Worm (Caenorhabditis elegans) whole organism, young adult: ENCODE data around the gene T16G1.13.

ENCODE experiments used
- K12H6.12 ChIP-seq: fragments of 200-800 bp; sonication (Bioruptor generic); optimal IDR thresholded peaks from 2 replicates; lab custom pipeline; 2018; ENCODE audit warnings: mild to moderate bottlenecking, missing genetic modification characterization, missing compliant biosample characterization
- ama-1 ChIP-seq, 3 experiments: fragments of 150-350 bp in 1 of 3; sonication (generic microtip) in 2 of 3; optimal IDR thresholded peaks; 2 replicates each; lab custom pipeline; 2014 to 2018; ENCODE audit warnings: missing biosample characterization in 2 of 3, missing genetic modification characterization in 2 of 3, missing genetic modification reagents in 2 of 3
- attf-6 ChIP-seq: fragments of 200-800 bp; sonication (Bioruptor generic); IDR thresholded peaks from 2 replicates; pipeline ENCODE4 v1.3.6; 2022; ENCODE audit warnings: missing genetic modification reagents, missing genetic modification characterization, missing compliant biosample characterization
- dpl-1 ChIP-seq: fragments of 150-350 bp; optimal IDR thresholded peaks from 2 replicates; lab custom pipeline; 2014; ENCODE audit warnings: missing biosample characterization, missing genetic modification reagents, missing genetic modification characterization
- nfya-1 ChIP-seq: sonication (generic microtip); optimal IDR thresholded peaks from 2 replicates; lab custom pipeline; 2017; ENCODE audit warnings: antibody characterized with exemption, missing compliant biosample characterization, missing genetic modification characterization, borderline replicate concordance; ENCODE audit not compliant: insufficient read depth
- snpc-4 ChIP-seq, 5 experiments: fragments of 150-350 bp in 1 of 5; sonication (generic microtip) in 4 of 5; optimal IDR thresholded peaks; 2 replicates each; lab custom pipeline; 2014 to 2018; ENCODE audit warnings: missing genetic modification characterization in 5 of 5, missing biosample characterization in 3 of 5, antibody characterized with exemption in 2 of 5, mild to moderate bottlenecking in 2 of 5, missing compliant biosample characterization in 2 of 5, missing genotype in 2 of 5, moderate library complexity in 2 of 5, missing genetic modification reagents in 1 of 5
- unc-62 ChIP-seq: fragments of 150-350 bp; optimal IDR thresholded peaks from 2 replicates; lab custom pipeline; 2014; ENCODE audit warnings: missing biosample characterization, missing genetic modification reagents, missing genetic modification characterization

ce11 chrV:12944775-12945174 lies 4.9 kb upstream of the T16G1.13 start, which contains the start of gene grl-2:
- no peak for TF ChIP-seq snpc-4 (GFP tag; optimal IDR thresholded peaks at IDR 0.05; lab: Kevin White, UChicago)
- no peak for TF ChIP-seq snpc-4 (tag; optimal IDR thresholded peaks at IDR 0.05; lab: Kevin White, UChicago)
- TF ChIP-seq nfya-1 (tag; lab: Kevin White, UChicago): no peak
- no peak for TF ChIP-seq attf-6 (GFP tag; lab: Robert Waterston, UW)
- TF ChIP-seq ama-1 (optimal IDR thresholded peaks at IDR 0.05; lab: Kevin White, UChicago): no peak
- TF ChIP-seq ama-1 (GFP tag; optimal IDR thresholded peaks at IDR 0.05; lab: Kevin White, UChicago): no peak
- TF ChIP-seq dpl-1: no peak
- no peak for TF ChIP-seq K12H6.12 (tag; lab: Kevin White, UChicago)
- no peak for TF ChIP-seq unc-62
